Worm (Caenorhabditis elegans): ENCODE data around the gene pals-17.
A peak's percentile ranks its signal among the peaks of the same experiment; 100 is the strongest.

The pals-17 gene

ce11 chrIII:1354523-1354922 is 37.1 kb downstream of the pals-17 start:
- TF ChIP-seq fkh-2 (tag; optimal IDR thresholded peaks at IDR 0.05) (no peak), unc-39 (tag; optimal IDR thresholded peaks at IDR 0.05) (no peak), ceh-82 (tag; optimal IDR thresholded peaks at IDR 0.05) (no peak), nhr-43 (tag; optimal IDR thresholded peaks at IDR 0.05; ENCODE audit: poor library complexity, severe bottlenecking) (no peak), fos-1 (tag; optimal IDR thresholded peaks at IDR 0.05) (no peak), jun-1 (tag; optimal IDR thresholded peaks at IDR 0.05) (no peak), ZK546.5 (tag; optimal IDR thresholded peaks at IDR 0.05) (no peak), snpc-4 (tag; optimal IDR thresholded peaks at IDR 0.05) (no peak)

- TF ChIP-seq fkh-2 (tag; optimal IDR thresholded peaks at IDR 0.05) (no peak), elt-2 (tag; optimal IDR thresholded peaks at IDR 0.05) (no peak), zag-1 (tag; optimal IDR thresholded peaks at IDR 0.05) (no peak), R02D3.7 (tag; optimal IDR thresholded peaks at IDR 0.05) (no peak), ztf-11 (tag; optimal IDR thresholded peaks at IDR 0.05) (no peak), ceh-28 (tag; optimal IDR thresholded peaks at IDR 0.05) (no peak), nhr-25 (tag; optimal IDR thresholded peaks at IDR 0.05) (no peak), tbx-2 (tag; optimal IDR thresholded peaks at IDR 0.05) (no peak), nhr-67 (tag; optimal IDR thresholded peaks at IDR 0.05) (no peak), ztf-4 (tag; optimal IDR thresholded peaks at IDR 0.05) (no peak), egl-5 (tag; optimal IDR thresholded peaks at IDR 0.05) (no peak), lsy-12 (tag; optimal IDR thresholded peaks at IDR 0.05) (no peak), hmg-11 (tag; optimal IDR thresholded peaks at IDR 0.05) (no peak), mdl-1 (tag; optimal IDR thresholded peaks at IDR 0.05) (no peak)
Measured at ce11 chrIII:1350745-1351144, 40.9 kb downstream of the pals-17 start, which contains the start of gene Y82E9BL.3. Y82E9BL.3 (minus strand) TSS chrIII:1350845.

ce11 chrIII:1349313-1349712 is 42.3 kb downstream of the pals-17 start, which contains the start of gene fbxa-25:
fbxa-25 (minus strand) TSS chrIII:1349450.
- TF ChIP-seq nhr-43 (tag; optimal IDR thresholded peaks at IDR 0.05; ENCODE audit: poor library complexity, severe bottlenecking): no peak
- TF ChIP-seq elt-2 (tag; optimal IDR thresholded peaks at IDR 0.05): peak; percentile 38

DNA sequence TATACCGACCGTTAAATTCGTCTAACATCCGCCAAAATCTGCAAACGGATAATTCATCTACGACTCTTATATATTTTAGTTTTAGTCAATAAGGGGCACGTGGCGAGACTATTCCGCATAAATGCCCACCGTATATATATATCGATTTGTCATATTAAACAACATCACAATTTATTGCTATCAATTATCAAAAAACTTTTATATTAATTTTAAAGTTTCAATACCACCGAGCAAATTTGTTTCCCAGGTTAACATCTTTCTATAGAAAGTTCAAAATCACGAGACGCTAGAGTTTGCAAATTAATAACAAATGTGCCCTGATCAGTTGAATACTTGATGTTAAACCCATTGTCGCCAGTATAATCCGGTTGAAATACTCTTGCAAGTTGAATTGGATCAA is 44.1 kb downstream of the pals-17 start, which contains the start of gene Y82E9BL.5:
TSS of gene Y82E9BL.5 (minus strand) at position 101 of the 400 bp plus-strand sequence.
- TF ChIP-seq daf-12 (tag; optimal IDR thresholded peaks at IDR 0.05): no peak
- TF ChIP-seq elt-2 (tag; optimal IDR thresholded peaks at IDR 0.05): no peak
- no peak for TF ChIP-seq skn-1 (tag; optimal IDR thresholded peaks at IDR 0.05)
- TF ChIP-seq mml-1 (tag; optimal IDR thresholded peaks at IDR 0.05): no peak
- no peak for TF ChIP-seq nhr-12 (tag; optimal IDR thresholded peaks at IDR 0.05)
- no peak for TF ChIP-seq pha-4 (tag; optimal IDR thresholded peaks at IDR 0.05)
- no peak for TF ChIP-seq nhr-77 (tag; optimal IDR thresholded peaks at IDR 0.05)
- TF ChIP-seq aly-2 (tag; optimal IDR thresholded peaks at IDR 0.05): no peak
- no peak for TF ChIP-seq fos-1 (tag; optimal IDR thresholded peaks at IDR 0.05)
- TF ChIP-seq tbx-2 (tag; optimal IDR thresholded peaks at IDR 0.05): no peak
- no peak for TF ChIP-seq ceh-82 (tag; optimal IDR thresholded peaks at IDR 0.05)
- no peak for TF ChIP-seq nhr-23 (tag; optimal IDR thresholded peaks at IDR 0.05)
- TF ChIP-seq fkh-2 (tag; optimal IDR thresholded peaks at IDR 0.05): no peak
- TF ChIP-seq ceh-9 (tag; optimal IDR thresholded peaks at IDR 0.05): no peak

DNA sequence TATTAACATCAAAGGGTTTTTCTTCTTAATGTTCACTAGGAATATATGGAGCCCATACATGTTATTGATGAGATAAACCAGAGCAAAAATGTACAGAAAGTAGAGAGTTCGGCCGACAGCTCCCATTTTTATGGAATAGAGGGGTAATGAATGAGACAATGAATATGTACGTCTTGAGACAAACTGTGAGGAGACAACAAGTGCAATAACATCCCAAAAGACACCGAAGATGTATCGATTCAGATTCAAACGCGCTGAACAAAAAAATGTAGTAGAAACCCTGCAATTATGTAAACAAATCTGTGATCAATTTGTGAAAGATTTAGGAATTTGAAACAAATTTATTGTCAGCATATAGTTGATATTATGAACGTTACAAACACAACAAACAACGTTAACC is 44.6 kb downstream of the pals-17 start:
- TF ChIP-seq elt-2 (tag; optimal IDR thresholded peaks at IDR 0.05): no peak
- TF ChIP-seq pha-4 (tag; optimal IDR thresholded peaks at IDR 0.05): no peak
- TF ChIP-seq nhr-77 (tag; optimal IDR thresholded peaks at IDR 0.05): no peak
- TF ChIP-seq snpc-4 (tag; optimal IDR thresholded peaks at IDR 0.05): no peak
- no peak for TF ChIP-seq elt-1 (tag; optimal IDR thresholded peaks at IDR 0.05)
- no peak for TF ChIP-seq nhr-76 (tag; optimal IDR thresholded peaks at IDR 0.05)
- TF ChIP-seq fkh-2 (tag; optimal IDR thresholded peaks at IDR 0.05): no peak
- no peak for TF ChIP-seq zag-1 (tag; optimal IDR thresholded peaks at IDR 0.05)
- no peak for TF ChIP-seq unc-39 (tag; optimal IDR thresholded peaks at IDR 0.05)
- TF ChIP-seq tbx-2 (tag; optimal IDR thresholded peaks at IDR 0.05): no peak
- TF ChIP-seq ztf-11 (tag; optimal IDR thresholded peaks at IDR 0.05): no peak
- TF ChIP-seq lin-15B (tag; optimal IDR thresholded peaks at IDR 0.05): no peak
- TF ChIP-seq skn-1 (tag; optimal IDR thresholded peaks at IDR 0.05): no peak
- TF ChIP-seq ceh-28 (tag; optimal IDR thresholded peaks at IDR 0.05): no peak
- TF ChIP-seq ama-1 (optimal IDR thresholded peaks at IDR 0.05): no peak
- no peak for TF ChIP-seq nhr-23 (tag; optimal IDR thresholded peaks at IDR 0.05)
- no peak for TF ChIP-seq egl-5 (tag; optimal IDR thresholded peaks at IDR 0.05)
